Worm (Caenorhabditis elegans) whole organism, young adult: ENCODE data around the gene B0416.7.

Source experiments
- B0035.1 ChIP-seq: sonication (generic microtip); optimal IDR thresholded peaks from 2 replicates; lab custom pipeline; 2016; ENCODE audit warnings: missing genetic modification characterization, mild to moderate bottlenecking, missing compliant biosample characterization, missing genotype, missing genetic modification reagents
- C17E4.6 ChIP-seq: fragments of 200-800 bp; sonication (Bioruptor generic); IDR thresholded peaks from 2 replicates; pipeline ENCODE4 v1.3.6; 2022; ENCODE audit warnings: missing genetic modification reagents, missing genetic modification characterization, missing compliant biosample characterization
- D2030.7 ChIP-seq: fragments of 200-800 bp; sonication (Bioruptor generic); IDR thresholded peaks from 2 replicates; pipeline ENCODE4 v1.3.6; 2022; ENCODE audit warnings: missing genetic modification reagents, missing genetic modification characterization, missing compliant biosample characterization
- F23B12.7 ChIP-seq: sonication (generic microtip); optimal IDR thresholded peaks from 2 replicates; lab custom pipeline; 2017; ENCODE audit warnings: missing genetic modification characterization, mild to moderate bottlenecking, missing compliant biosample characterization, antibody characterized with exemption, moderate library complexity; ENCODE audit not compliant: insufficient read depth
- F33H1.4 ChIP-seq: fragments of 200-800 bp; sonication (Bioruptor generic); IDR thresholded peaks from 2 replicates; pipeline ENCODE4 v1.3.6; 2022; ENCODE audit warnings: missing genetic modification reagents, missing genetic modification characterization, missing compliant biosample characterization
- F57A8.1 ChIP-seq: fragments of 200-800 bp; sonication (Bioruptor generic); optimal IDR thresholded peaks from 2 replicates; lab custom pipeline; 2018; ENCODE audit warnings: mild to moderate bottlenecking, missing genetic modification characterization, moderate library complexity, missing compliant biosample characterization
- K11D2.4 ChIP-seq: fragments of 200-800 bp; sonication (Bioruptor generic); IDR thresholded peaks from 2 replicates; pipeline ENCODE4 v1.3.6; 2022; ENCODE audit warnings: missing genetic modification reagents, missing genetic modification characterization, missing compliant biosample characterization
- Y53G8AR.9 ChIP-seq: fragments of 200-800 bp; sonication (Bioruptor generic); conservative IDR thresholded peaks from 2 replicates; pipeline ENCODE4 v1.3.6; 2022; ENCODE audit warnings: missing genetic modification reagents, missing genetic modification characterization, missing compliant biosample characterization
- Y56A3A.18 ChIP-seq: fragments of 200-800 bp; sonication (Bioruptor generic); IDR thresholded peaks from 2 replicates; pipeline ENCODE4 v1.3.6; 2022; ENCODE audit warnings: missing genetic modification reagents, missing genetic modification characterization, missing compliant biosample characterization
- Y79H2A.3 ChIP-seq: fragments of 200-800 bp; sonication (Bioruptor generic); conservative IDR thresholded peaks from 2 replicates; pipeline ENCODE4 v1.3.6; 2022; ENCODE audit warnings: missing genetic modification reagents, missing genetic modification characterization, missing compliant biosample characterization
- attf-5 ChIP-seq: fragments of 200-800 bp; sonication (Bioruptor generic); optimal IDR thresholded peaks from 2 replicates; lab custom pipeline; 2018; ENCODE audit warnings: mild to moderate bottlenecking, missing genetic modification characterization, missing compliant biosample characterization
- cebp-1 ChIP-seq, 2 experiments: fragments of 200-800 bp in 1 of 2; sonication (Bioruptor generic) in 1 of 2; sonication (generic microtip) in 1 of 2; IDR thresholded peaks in 1 of 2; optimal IDR thresholded peaks in 1 of 2; 2 replicates each; pipeline versions ENCODE4 v1.3.6 to Lab custom; 2017 to 2022; ENCODE audit warnings: missing compliant biosample characterization in 2 of 2, missing genetic modification characterization in 2 of 2, mild to moderate bottlenecking in 1 of 2, missing genetic modification reagents in 1 of 2, moderate library complexity in 1 of 2
- cebp-2 ChIP-seq: fragments of 200-800 bp; sonication (Bioruptor generic); IDR thresholded peaks from 2 replicates; pipeline ENCODE4 v1.3.6; 2022; ENCODE audit warnings: missing genetic modification characterization, missing compliant biosample characterization
- ceh-58 ChIP-seq: fragments of 200-800 bp; sonication (Bioruptor generic); IDR thresholded peaks from 2 replicates; pipeline ENCODE4 v1.3.6; 2022; ENCODE audit warnings: missing genetic modification characterization, missing compliant biosample characterization
- dox-1 ChIP-seq: fragments of 200-800 bp; sonication (Bioruptor generic); IDR thresholded peaks from 2 replicates; pipeline ENCODE4 v1.3.6; 2022; ENCODE audit warnings: missing genetic modification reagents, missing genetic modification characterization, missing compliant biosample characterization
- egl-18 ChIP-seq: fragments of 200-800 bp; sonication (Bioruptor generic); IDR thresholded peaks from 2 replicates; pipeline ENCODE4 v1.3.6; 2022; ENCODE audit warnings: missing genetic modification reagents, missing genetic modification characterization, missing compliant biosample characterization
- ets-4 ChIP-seq: fragments of 200-800 bp; sonication (Bioruptor generic); optimal IDR thresholded peaks from 2 replicates; lab custom pipeline; 2018; ENCODE audit warnings: mild to moderate bottlenecking, missing genetic modification characterization, missing compliant biosample characterization
- hlh-12 ChIP-seq: sonication (generic microtip); optimal IDR thresholded peaks from 2 replicates; lab custom pipeline; 2016; ENCODE audit warnings: missing genetic modification characterization, missing compliant biosample characterization
- hmg-1.2 ChIP-seq: fragments of 200-800 bp; sonication (Bioruptor generic); IDR thresholded peaks from 2 replicates; pipeline ENCODE4 v1.3.6; 2022; ENCODE audit warnings: missing genetic modification reagents, missing genetic modification characterization, missing compliant biosample characterization
- let-526 ChIP-seq: fragments of 200-800 bp; sonication (Bioruptor generic); IDR thresholded peaks from 2 replicates; pipeline ENCODE4 v1.3.6; 2022; ENCODE audit warnings: missing genetic modification reagents, missing genetic modification characterization, missing compliant biosample characterization
- let-607 ChIP-seq, 2 experiments: fragments of 200-800 bp in 1 of 2; sonication (Bioruptor generic) in 1 of 2; sonication (generic microtip) in 1 of 2; optimal IDR thresholded peaks; 2 replicates each; lab custom pipeline; 2016 to 2018; ENCODE audit warnings: mild to moderate bottlenecking in 2 of 2, missing compliant biosample characterization in 2 of 2, missing genetic modification characterization in 2 of 2, moderate library complexity in 2 of 2, missing genotype in 1 of 2
- lin-26 ChIP-seq: fragments of 200-800 bp; sonication (Bioruptor generic); IDR thresholded peaks from 2 replicates; pipeline ENCODE4 v1.3.6; 2022; ENCODE audit warnings: missing genetic modification reagents, missing genetic modification characterization, missing compliant biosample characterization
- lsl-1 ChIP-seq: fragments of 200-800 bp; sonication (Bioruptor generic); optimal IDR thresholded peaks from 2 replicates; lab custom pipeline; 2018; ENCODE audit warnings: mild to moderate bottlenecking, missing genetic modification characterization, moderate library complexity, missing compliant biosample characterization
- madf-10 ChIP-seq: sonication (generic microtip); optimal IDR thresholded peaks from 2 replicates; lab custom pipeline; 2016; ENCODE audit warnings: mild to moderate bottlenecking, missing genetic modification characterization, missing compliant biosample characterization
- mel-28 ChIP-seq: sonication (generic microtip); optimal IDR thresholded peaks from 2 replicates; lab custom pipeline; 2016; ENCODE audit warnings: borderline replicate concordance, mild to moderate bottlenecking, missing genetic modification characterization, missing compliant biosample characterization
- mes-4 ChIP-seq: sonication (generic microtip); optimal IDR thresholded peaks from 2 replicates; lab custom pipeline; 2016; ENCODE audit warnings: missing genotype, missing genetic modification characterization, missing compliant biosample characterization
- nfya-1 ChIP-seq: sonication (generic microtip); optimal IDR thresholded peaks from 2 replicates; lab custom pipeline; 2017; ENCODE audit warnings: antibody characterized with exemption, missing compliant biosample characterization, missing genetic modification characterization, borderline replicate concordance; ENCODE audit not compliant: insufficient read depth
- nfyb-1 ChIP-seq: fragments of 200-800 bp; sonication (Bioruptor generic); IDR thresholded peaks from 2 replicates; pipeline ENCODE4 v1.3.6; 2022; ENCODE audit warnings: missing genetic modification reagents, missing genetic modification characterization, missing compliant biosample characterization
- nhr-120 ChIP-seq: fragments of 200-800 bp; sonication (Bioruptor generic); IDR thresholded peaks from 2 replicates; pipeline ENCODE4 v1.3.6; 2022; ENCODE audit warnings: missing genetic modification characterization, missing compliant biosample characterization
- nhr-80 ChIP-seq: sonication (generic microtip); optimal IDR thresholded peaks from 2 replicates; lab custom pipeline; 2016; ENCODE audit warnings: missing genetic modification characterization, missing compliant biosample characterization
- nhr-90 ChIP-seq: sonication (generic microtip); optimal IDR thresholded peaks from 2 replicates; lab custom pipeline; 2016; ENCODE audit warnings: missing genotype, mild to moderate bottlenecking, missing genetic modification characterization, missing compliant biosample characterization
- pbrm-1 ChIP-seq: fragments of 200-800 bp; sonication (Bioruptor generic); IDR thresholded peaks from 2 replicates; pipeline ENCODE4 v1.3.6; 2022; ENCODE audit warnings: missing genetic modification reagents, missing genetic modification characterization, missing compliant biosample characterization
- sdz-38 ChIP-seq: sonication (generic microtip); optimal IDR thresholded peaks from 2 replicates; lab custom pipeline; 2016; ENCODE audit warnings: missing genotype, missing genetic modification characterization, missing compliant biosample characterization
- snpc-1.3 ChIP-seq: sonication (generic microtip); optimal IDR thresholded peaks from 2 replicates; lab custom pipeline; 2017; ENCODE audit warnings: missing genetic modification characterization, mild to moderate bottlenecking, missing compliant biosample characterization, antibody characterized with exemption, moderate library complexity, missing genotype, missing genetic modification reagents; ENCODE audit not compliant: insufficient read depth
- snpc-3.4 ChIP-seq: sonication (generic microtip); optimal IDR thresholded peaks from 2 replicates; lab custom pipeline; 2017; ENCODE audit warnings: missing genetic modification characterization, mild to moderate bottlenecking, missing compliant biosample characterization, antibody characterized with exemption, moderate library complexity, missing genotype, missing genetic modification reagents
- tbx-9 ChIP-seq: sonication (generic microtip); optimal IDR thresholded peaks from 2 replicates; lab custom pipeline; 2016; ENCODE audit warnings: borderline replicate concordance, missing genetic modification characterization, inconsistent platforms, missing compliant biosample characterization
- tlf-1 ChIP-seq: fragments of 200-800 bp; sonication (Bioruptor generic); optimal IDR thresholded peaks from 2 replicates; lab custom pipeline; 2018; ENCODE audit warnings: mild to moderate bottlenecking, missing genetic modification characterization, missing compliant biosample characterization
- unc-62 ChIP-seq: fragments of 150-350 bp; optimal IDR thresholded peaks from 2 replicates; lab custom pipeline; 2014; ENCODE audit warnings: missing biosample characterization, missing genetic modification reagents, missing genetic modification characterization
- xnd-1 ChIP-seq: sonication (generic microtip); optimal IDR thresholded peaks from 2 replicates; lab custom pipeline; 2016; ENCODE audit warnings: missing genotype, missing genetic modification reagents, missing genetic modification characterization, missing compliant biosample characterization
- zfh-2 ChIP-seq: fragments of 200-800 bp; sonication (Bioruptor generic); conservative IDR thresholded peaks from 2 replicates; pipeline ENCODE4 v1.3.6; 2022; ENCODE audit warnings: missing genetic modification reagents, missing genetic modification characterization, missing compliant biosample characterization
- ztf-22 ChIP-seq: fragments of 200-800 bp; sonication (Bioruptor generic); optimal IDR thresholded peaks from 2 replicates; lab custom pipeline; 2018; ENCODE audit warnings: mild to moderate bottlenecking, missing genetic modification characterization, moderate library complexity, missing compliant biosample characterization
- ztf-3 ChIP-seq: fragments of 200-800 bp; sonication (Bioruptor generic); optimal IDR thresholded peaks from 2 replicates; lab custom pipeline; 2018; ENCODE audit warnings: mild to moderate bottlenecking, missing genetic modification characterization, missing compliant biosample characterization

Gene B0416.7

ce11 chrX:9268373-9268772 is 29.4 kb downstream of the B0416.7 start:
- TF ChIP-seq Y79H2A.3 (GFP tag; lab: Robert Waterston, UW), result no peak
- no peak for TF ChIP-seq nfya-1 (tag; lab: Kevin White, UChicago)
- no peak for TF ChIP-seq lsl-1 (GFP tag; lab: Kevin White, UChicago)
- TF ChIP-seq sdz-38 (tag; lab: Kevin White, UChicago), result no peak
- TF ChIP-seq Y53G8AR.9, result 0 out of 2 replicates have a peak, but pooled peaks have one; percentile 38
- no peak for TF ChIP-seq B0035.1 (tag; lab: Kevin White, UChicago)
- no peak for TF ChIP-seq nhr-90 (tag; lab: Kevin White, UChicago)
- no peak for TF ChIP-seq K11D2.4 (GFP tag; lab: Robert Waterston, UW)
- no peak for TF ChIP-seq hlh-12 (tag; lab: Kevin White, UChicago)
- TF ChIP-seq let-526 (GFP tag; lab: Robert Waterston, UW), result no peak
- no peak for TF ChIP-seq zfh-2
- TF ChIP-seq lin-26, result no peak
- no peak for TF ChIP-seq unc-62 (GFP tag; lab: Kevin White, UChicago)
- peak; percentile 55; the same call in 1 of the 2 replicates for TF ChIP-seq Y56A3A.18 (GFP tag; lab: Robert Waterston, UW)
- TF ChIP-seq xnd-1 (tag; lab: Kevin White, UChicago), result no peak
- no peak for TF ChIP-seq egl-18 (GFP tag; lab: Robert Waterston, UW)
- TF ChIP-seq F23B12.7 (tag; lab: Kevin White, UChicago), result no peak
- TF ChIP-seq hmg-1.2, result 0 out of 2 replicates have a peak, but pooled peaks have one; percentile 10
- TF ChIP-seq cebp-2, result 0 out of 2 replicates have a peak, but pooled peaks have one; percentile 39
- TF ChIP-seq cebp-1 (GFP tag; IDR thresholded peaks at IDR 0.05; lab: Robert Waterston, UW), result no peak
- TF ChIP-seq cebp-1 (tag; optimal IDR thresholded peaks at IDR 0.05; lab: Kevin White, UChicago), result peak; percentile 9
- TF ChIP-seq F57A8.1 (GFP tag; lab: Kevin White, UChicago), result no peak
- TF ChIP-seq attf-5 (GFP tag; lab: Kevin White, UChicago), result no peak
- no peak for TF ChIP-seq ceh-58 (GFP tag; lab: Robert Waterston, UW)
- TF ChIP-seq mes-4 (tag; lab: Kevin White, UChicago), result no peak

DNA sequence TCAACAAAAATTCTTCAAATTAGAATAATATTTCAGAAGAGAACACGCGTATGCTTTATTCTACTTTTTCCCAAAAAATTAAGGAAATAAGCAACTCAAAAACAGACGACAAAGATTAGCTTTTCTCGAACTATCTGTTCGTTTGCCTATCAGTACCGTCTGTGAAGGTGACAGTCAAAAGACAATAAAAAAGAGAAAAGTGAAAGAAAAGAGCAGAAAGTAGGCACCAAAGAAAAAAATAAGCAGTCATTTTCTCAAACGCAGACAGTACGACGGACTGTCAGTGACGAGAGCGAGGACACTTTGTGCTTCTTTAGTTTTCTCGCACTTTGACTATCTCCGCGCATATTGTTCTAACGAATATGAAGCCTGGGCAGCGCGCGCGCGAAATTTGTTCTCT is 31.2 kb downstream of the B0416.7 start:
- TF ChIP-seq mel-28 (no peak), hmg-1.2 (peak; percentile 14; the same call in 1 of the 2 replicates), ets-4 (no peak), dox-1 (GFP tag; lab: Robert Waterston, UW) (peak; percentile 46; the same call in 1 of the 2 replicates), tbx-9 (tag; lab: Kevin White, UChicago) (no peak), nhr-80 (tag; lab: Kevin White, UChicago) (peak; percentile 76), ztf-3 (GFP tag; lab: Kevin White, UChicago) (no peak), zfh-2 (no peak), attf-5 (GFP tag; lab: Kevin White, UChicago) (no peak)

DNA sequence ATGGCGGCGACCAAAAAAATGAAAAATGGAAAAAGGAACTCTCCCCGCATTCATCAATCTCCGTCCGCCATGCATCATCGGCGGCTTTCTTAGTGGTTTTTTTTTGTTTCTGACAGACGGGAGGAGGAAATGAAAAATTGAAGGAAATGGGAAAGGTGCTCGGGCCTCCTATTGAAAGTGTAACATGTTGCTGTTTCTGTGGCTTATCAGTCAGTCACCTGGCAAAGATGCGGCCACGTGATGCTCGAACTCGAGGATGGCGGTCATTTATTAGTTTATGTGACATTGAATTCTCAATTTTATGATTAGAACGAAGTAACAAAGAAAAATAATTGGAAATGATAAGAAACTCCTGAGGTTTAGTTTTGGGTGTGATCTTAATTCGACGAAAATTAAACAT is 33.1 kb downstream of the B0416.7 start:
- TF ChIP-seq let-526 (GFP tag; lab: Robert Waterston, UW), result peak; percentile 46; the same call in 1 of the 2 replicates
- TF ChIP-seq nhr-120, result no peak
- peak; percentile 0 for TF ChIP-seq snpc-3.4 (tag; lab: Kevin White, UChicago)
- peak; percentile 29 for TF ChIP-seq tlf-1 (GFP tag; lab: Kevin White, UChicago)
- TF ChIP-seq D2030.7 (GFP tag; lab: Robert Waterston, UW), result no peak
- 0 out of 2 replicates have a peak, but pooled peaks have one; percentile 27 for TF ChIP-seq pbrm-1 (GFP tag; lab: Robert Waterston, UW)
- TF ChIP-seq C17E4.6 (GFP tag; lab: Robert Waterston, UW), result no peak
- TF ChIP-seq nhr-90 (tag; lab: Kevin White, UChicago), result peak; percentile 3
- no peak for TF ChIP-seq F33H1.4 (GFP tag; lab: Robert Waterston, UW)
- TF ChIP-seq nhr-80 (tag; lab: Kevin White, UChicago), result peak; percentile 91
- TF ChIP-seq dox-1 (GFP tag; lab: Robert Waterston, UW), result peak; percentile 40; the same call in 1 of the 2 replicates
- peak; percentile 16 for TF ChIP-seq ztf-22
- no peak for TF ChIP-seq sdz-38 (tag; lab: Kevin White, UChicago)
- peak; percentile 54; the same call in 1 of the 2 replicates for TF ChIP-seq K11D2.4 (GFP tag; lab: Robert Waterston, UW)
- peak; percentile 35; the same call in 1 of the 2 replicates for TF ChIP-seq cebp-1 (GFP tag; IDR thresholded peaks at IDR 0.05; lab: Robert Waterston, UW)
- TF ChIP-seq cebp-1 (tag; optimal IDR thresholded peaks at IDR 0.05; lab: Kevin White, UChicago), result peak; percentile 69
- TF ChIP-seq snpc-1.3 (tag; lab: Kevin White, UChicago), result no peak
- peak; percentile 40 for TF ChIP-seq madf-10 (tag; lab: Kevin White, UChicago)
- TF ChIP-seq let-607 (tag; optimal IDR thresholded peaks at IDR 0.05; lab: Kevin White, UChicago), result peak in 1 of 2 experiments; percentile 32
- 0 out of 2 replicates have a peak, but pooled peaks have one; percentile 29 for TF ChIP-seq Y53G8AR.9
- peak; percentile 46; the same call in 1 of the 2 replicates for TF ChIP-seq nfyb-1 (GFP tag; lab: Robert Waterston, UW)
